Fruit fly (Drosophila melanogaster) whole organism, adult: ENCODE results near the gene nSyb.

ENCODE experiments used
- CG11617 ChIP-seq: fragments of 200-800 bp; sonication (Bioruptor generic); optimal IDR thresholded peaks from 2 replicates; lab custom pipeline; 2017; ENCODE audit warnings: mild to moderate bottlenecking, missing biosample characterization, missing genetic modification reagents, missing genetic modification characterization
- CG33017 ChIP-seq: fragments of 200-800 bp; sonication (Bioruptor generic); optimal IDR thresholded peaks from 2 replicates; lab custom pipeline; 2018; ENCODE audit warnings: missing biosample characterization, mild to moderate bottlenecking, missing genetic modification characterization, moderate library complexity
- CG7045 ChIP-seq: fragments of 200-800 bp; sonication (Bioruptor generic); optimal IDR thresholded peaks from 2 replicates; lab custom pipeline; 2017; ENCODE audit warnings: missing biosample characterization, mild to moderate bottlenecking, missing genetic modification characterization

- TF ChIP-seq CG33017 (tag; lab: Kevin White, UChicago) (no peak), CG7045 (no peak), CG11617 (no peak)
These were observed 47.4 kb downstream of the nSyb start for dm6 chr3L:1590194-1590593.
